Fruit fly (Drosophila melanogaster): ENCODE measurements around the gene Nle.

Gene Nle

dm6 chr2L:574226-574625 lies 6.3 kb upstream of the Nle start, which contains the start of the genes Ipk2 and cold:
Ipk2 (minus strand) TSS chr2L:574264.
cold (plus strand) TSS chr2L:574291.
- TF ChIP-seq CG9139 (GFP tag; optimal IDR thresholded peaks at IDR 0.05) (no peak), Met (GFP tag; optimal IDR thresholded peaks at IDR 0.05) (no peak), net (GFP tag; optimal IDR thresholded peaks at IDR 0.05) (no peak), Ets21C (GFP tag; optimal IDR thresholded peaks at IDR 0.05) (no peak), CG10631 (GFP tag; optimal IDR thresholded peaks at IDR 0.05) (no peak), CG6276 (GFP tag; optimal IDR thresholded peaks at IDR 0.05) (no peak), Sox14 (GFP tag; optimal IDR thresholded peaks at IDR 0.05) (peak; percentile 86), Hr38 (GFP tag; optimal IDR thresholded peaks at IDR 0.05) (no peak), OdsH (GFP tag; optimal IDR thresholded peaks at IDR 0.05) (no peak), topi (GFP tag; optimal IDR thresholded peaks at IDR 0.05) (peak; percentile 76), CG6163 (GFP tag; IDR thresholded peaks at IDR 0.05) (peak; percentile 65; the same call in 2 of the 3 replicates), fd59A (GFP tag; optimal IDR thresholded peaks at IDR 0.05) (peak; percentile 62), CG3919 (GFP tag; optimal IDR thresholded peaks at IDR 0.05) (peak; percentile 83), svp (GFP tag) (peak; percentile 91), CG11294 (GFP tag; IDR thresholded peaks at IDR 0.05) (0 out of 2 replicates have a peak, but pooled peaks have one; percentile 45), Gug (GFP tag; IDR thresholded peaks at IDR 0.05) (peak; percentile 60; the same call in 1 of the 2 replicates), CG8119 (GFP tag; IDR thresholded peaks at IDR 0.05) (peak; percentile 57; the same call in 2 of the 3 replicates), CG10669 (GFP tag; optimal IDR thresholded peaks at IDR 0.05) (no peak), ss (GFP tag; optimal IDR thresholded peaks at IDR 0.05) (no peak), CG34406 (GFP tag; optimal IDR thresholded peaks at IDR 0.05) (peak; percentile 42), Hr39 (GFP tag; optimal IDR thresholded peaks at IDR 0.05) (peak; percentile 82), acj6 (GFP tag; optimal IDR thresholded peaks at IDR 0.05) (no peak), dac (GFP tag; optimal IDR thresholded peaks at IDR 0.05) (no peak), Eip93F (GFP tag; optimal IDR thresholded peaks at IDR 0.05) (peak; percentile 45), spab (GFP tag; optimal IDR thresholded peaks at IDR 0.05) (no peak), CG4318 (GFP tag; optimal IDR thresholded peaks at IDR 0.05) (no peak), CG8319 (GFP tag; optimal IDR thresholded peaks at IDR 0.05) (no peak), Smox (GFP tag; optimal IDR thresholded peaks at IDR 0.05) (no peak), CG8632 (GFP tag; optimal IDR thresholded peaks at IDR 0.05) (no peak), CG32006 (GFP tag; optimal IDR thresholded peaks at IDR 0.05) (no peak), CG16779 (tag; optimal IDR thresholded peaks at IDR 0.05) (no peak), Ets96B (tag; optimal IDR thresholded peaks at IDR 0.05) (peak; percentile 63), CG6854 (GFP tag; optimal IDR thresholded peaks at IDR 0.05) (peak; percentile 34), dsx (GFP tag; optimal IDR thresholded peaks at IDR 0.05; ENCODE audit: poor library complexity, severe bottlenecking) (peak; percentile 93), Eip75B (GFP tag; optimal IDR thresholded peaks at IDR 0.05) (no peak), Eip78C (GFP tag) (peak; percentile 93), CG7368 (GFP tag; optimal IDR thresholded peaks at IDR 0.05) (no peak), vri (GFP tag; optimal IDR thresholded peaks at IDR 0.05) (no peak), CG3032 (tag; optimal IDR thresholded peaks at IDR 0.05) (peak; percentile 80), achi (GFP tag; optimal IDR thresholded peaks at IDR 0.05) (peak; percentile 81), Sox102F (GFP tag; optimal IDR thresholded peaks at IDR 0.05) (no peak), CG31627 (GFP tag; optimal IDR thresholded peaks at IDR 0.05) (peak; percentile 87), Hr4 (GFP tag; optimal IDR thresholded peaks at IDR 0.05) (no peak), lz (GFP tag; optimal IDR thresholded peaks at IDR 0.05) (peak; percentile 87), Lpt (GFP tag; optimal IDR thresholded peaks at IDR 0.05) (peak; percentile 65), salr (GFP tag; optimal IDR thresholded peaks at IDR 0.05) (peak in 1 of 2 experiments; percentile 65), cyc (GFP tag; optimal IDR thresholded peaks at IDR 0.05) (peak; percentile 83), esn (GFP tag; optimal IDR thresholded peaks at IDR 0.05) (peak; percentile 84), fd85E (GFP tag; optimal IDR thresholded peaks at IDR 0.05) (no peak), CG11762 (GFP tag; optimal IDR thresholded peaks at IDR 0.05; ENCODE audit: insufficient read depth) (peak; percentile 57), CG15336 (GFP tag; IDR thresholded peaks at IDR 0.05) (peak; percentile 39; the same call in 1 of the 2 replicates), CG6792 (GFP tag; optimal IDR thresholded peaks at IDR 0.05) (peak; percentile 66), pdm3 (GFP tag; optimal IDR thresholded peaks at IDR 0.05) (no peak)

All from whole organism, prepupa.